Fruit fly (Drosophila melanogaster) whole organism, embryonic: ENCODE data around the gene ple.
A peak's percentile ranks its signal among the peaks of the same experiment; 100 is the strongest.

Experiments
- ATbp ChIP-seq: fragments of 200-800 bp; sonication (Bioruptor generic); optimal IDR thresholded peaks from 2 replicates; lab custom pipeline; 2017; ENCODE audit warnings: missing biosample characterization, mild to moderate bottlenecking, missing genetic modification characterization, missing genetic modification reagents
- Abd-B ChIP-seq: fragments of 200-800 bp; sonication (Bioruptor generic); optimal IDR thresholded peaks from 2 replicates; lab custom pipeline; 2018; ENCODE audit warnings: missing biosample characterization, mild to moderate bottlenecking, missing genetic modification characterization, moderate library complexity
- Asciz ChIP-seq: fragments of 200-800 bp; sonication (Bioruptor generic); optimal IDR thresholded peaks from 2 replicates; lab custom pipeline; 2017; ENCODE audit warnings: missing biosample characterization, mild to moderate bottlenecking, missing genetic modification characterization, missing genetic modification reagents
- CG10321 ChIP-seq: fragments of 200-800 bp; sonication (Bioruptor generic); IDR thresholded peaks from 2 replicates; pipeline ENCODE4 v1.3.6; 2022; ENCODE audit warnings: missing biosample characterization, missing genetic modification characterization
- CG10431 ChIP-seq: fragments of 200-800 bp; sonication (Bioruptor generic); optimal IDR thresholded peaks from 3 replicates; lab custom pipeline; 2018; ENCODE audit warnings: missing biosample characterization, mild to moderate bottlenecking, missing genetic modification characterization
- CG11695 ChIP-seq: fragments of 200-800 bp; sonication (Bioruptor generic); IDR thresholded peaks from 3 replicates; pipeline ENCODE4 v1.3.6; 2022; ENCODE audit warnings: missing biosample characterization, missing genetic modification characterization
- CG12236 ChIP-seq: fragments of 200-800 bp; sonication (Bioruptor generic); optimal IDR thresholded peaks from 2 replicates; lab custom pipeline; 2016; ENCODE audit warnings: missing biosample characterization, missing genetic modification characterization
- CG13775 ChIP-seq: fragments of 200-800 bp; sonication (Bioruptor generic); optimal IDR thresholded peaks from 3 replicates; lab custom pipeline; 2017; ENCODE audit warnings: missing biosample characterization, mild to moderate bottlenecking, missing genetic modification characterization
- CG14014 ChIP-seq: fragments of 200-800 bp; sonication (Bioruptor generic); IDR thresholded peaks from 2 replicates; pipeline ENCODE4 v1.3.6; 2022; ENCODE audit warnings: missing biosample characterization, missing genetic modification characterization
- CG15073 ChIP-seq: fragments of 200-800 bp; sonication (Bioruptor generic); optimal IDR thresholded peaks from 2 replicates; lab custom pipeline; 2016; ENCODE audit warnings: missing biosample characterization, missing genetic modification characterization
- CG17186 ChIP-seq: fragments of 200-800 bp; sonication (Bioruptor generic); optimal IDR thresholded peaks from 3 replicates; lab custom pipeline; 2017; ENCODE audit warnings: missing biosample characterization, missing genetic modification reagents, missing genetic modification characterization
- CG34224 ChIP-seq: fragments of 200-800 bp; sonication (Bioruptor generic); IDR thresholded peaks from 3 replicates; pipeline ENCODE4 v1.3.6; 2022; ENCODE audit warnings: missing biosample characterization, missing genetic modification characterization; ENCODE audit not compliant: partially characterized antibody
- CG4707 ChIP-seq: fragments of 200-800 bp; sonication (Bioruptor generic); optimal IDR thresholded peaks from 2 replicates; lab custom pipeline; 2018; ENCODE audit warnings: missing biosample characterization, mild to moderate bottlenecking, missing genetic modification characterization, moderate library complexity
- CG4730 ChIP-seq: fragments of 200-800 bp; sonication (Bioruptor generic); IDR thresholded peaks from 2 replicates; pipeline ENCODE4 v1.3.6; 2022; ENCODE audit warnings: missing biosample characterization, missing genetic modification characterization
- CG6813 ChIP-seq: fragments of 200-800 bp; sonication (Bioruptor generic); optimal IDR thresholded peaks from 2 replicates; lab custom pipeline; 2017; ENCODE audit warnings: missing biosample characterization, missing genetic modification characterization, mild to moderate bottlenecking, moderate library complexity, missing genetic modification reagents
- CG7745 ChIP-seq: fragments of 200-800 bp; sonication (Bioruptor generic); optimal IDR thresholded peaks from 2 replicates; lab custom pipeline; 2018; ENCODE audit warnings: missing biosample characterization, mild to moderate bottlenecking, missing genetic modification characterization, moderate library complexity
- CG9609 ChIP-seq: fragments of 200-800 bp; sonication (Bioruptor generic); optimal IDR thresholded peaks from 3 replicates; lab custom pipeline; 2016; ENCODE audit warnings: missing biosample characterization, missing genetic modification characterization
- CG9727 ChIP-seq: fragments of 200-800 bp; sonication (Bioruptor generic); optimal IDR thresholded peaks from 3 replicates; lab custom pipeline; 2017; ENCODE audit warnings: missing biosample characterization, mild to moderate bottlenecking, missing genetic modification characterization
- CTCF ChIP-seq: fragments of 200-800 bp; sonication (Bioruptor generic); optimal IDR thresholded peaks from 2 replicates; lab custom pipeline; 2017; ENCODE audit warnings: missing biosample characterization, mild to moderate bottlenecking, missing genetic modification characterization, moderate library complexity
- CkIIα-i1 ChIP-seq: fragments of 200-800 bp; sonication (Bioruptor generic); IDR thresholded peaks from 2 replicates; pipeline ENCODE4 v1.3.6; 2022; ENCODE audit warnings: missing biosample characterization, missing genetic modification characterization
- D19B ChIP-seq: fragments of 200-800 bp; sonication (Bioruptor generic); optimal IDR thresholded peaks from 2 replicates; lab custom pipeline; 2017; ENCODE audit warnings: missing biosample characterization, mild to moderate bottlenecking, missing genetic modification characterization
- Dbx ChIP-seq: fragments of 200-800 bp; sonication (Bioruptor generic); IDR thresholded peaks from 3 replicates; pipeline ENCODE4 v1.3.6; 2022; ENCODE audit warnings: missing biosample characterization, missing genetic modification characterization
- Dip3 ChIP-seq: fragments of 200-800 bp; sonication (Bioruptor generic); optimal IDR thresholded peaks from 3 replicates; lab custom pipeline; 2016; ENCODE audit warnings: missing biosample characterization, missing genetic modification characterization
- Dll ChIP-seq: fragments of 200-800 bp; sonication (Bioruptor generic); IDR thresholded peaks from 4 replicates; pipeline ENCODE4 v1.3.6; 2022; ENCODE audit warnings: missing biosample characterization, missing genetic modification characterization; ENCODE audit not compliant: partially characterized antibody
- ERR ChIP-seq: fragments of 200-800 bp; sonication (Bioruptor generic); optimal IDR thresholded peaks from 2 replicates; lab custom pipeline; 2016; ENCODE audit warnings: missing biosample characterization, missing genetic modification characterization
- HLHmδ ChIP-seq: fragments of 200-800 bp; sonication (Bioruptor generic); optimal IDR thresholded peaks from 2 replicates; lab custom pipeline; 2018; ENCODE audit warnings: missing biosample characterization, mild to moderate bottlenecking, missing genetic modification characterization, moderate library complexity
- Hey ChIP-seq: fragments of 200-800 bp; sonication (Bioruptor generic); optimal IDR thresholded peaks from 3 replicates; lab custom pipeline; 2018; ENCODE audit warnings: missing biosample characterization, mild to moderate bottlenecking, missing genetic modification characterization
- Hmr ChIP-seq: fragments of 200-800 bp; sonication (Bioruptor generic); optimal IDR thresholded peaks from 3 replicates; lab custom pipeline; 2017; ENCODE audit warnings: mild to moderate bottlenecking, missing biosample characterization, missing genetic modification reagents, missing genetic modification characterization
- Oli ChIP-seq: fragments of 200-800 bp; sonication (Bioruptor generic); optimal IDR thresholded peaks from 2 replicates; lab custom pipeline; 2018; ENCODE audit warnings: missing biosample characterization, mild to moderate bottlenecking, missing genetic modification characterization, moderate library complexity
- Sry-δ ChIP-seq: fragments of 200-800 bp; sonication (Bioruptor generic); optimal IDR thresholded peaks from 2 replicates; lab custom pipeline; 2016; ENCODE audit warnings: missing biosample characterization, missing genetic modification characterization
- Ssrp ChIP-seq: fragments of 200-800 bp; sonication (Bioruptor generic); optimal IDR thresholded peaks from 2 replicates; lab custom pipeline; 2018; ENCODE audit warnings: missing biosample characterization, mild to moderate bottlenecking, missing genetic modification characterization, moderate library complexity
- Trl ChIP-seq, 3 experiments: fragments of >200 bp in 2 of 3; fragments of 200-800 bp in 1 of 3; sonication (Bioruptor generic) in 1 of 3; optimal IDR thresholded peaks; 2 replicates in 1 of 3; 3 replicates in 2 of 3; lab custom pipeline; 2016 to 2017; ENCODE audit warnings: missing biosample characterization in 1 of 3, missing genetic modification characterization in 1 of 3
- Vsx1 ChIP-seq: fragments of 200-800 bp; sonication (Bioruptor generic); optimal IDR thresholded peaks from 2 replicates; lab custom pipeline; 2017; ENCODE audit warnings: missing biosample characterization, mild to moderate bottlenecking, missing genetic modification characterization, missing genetic modification reagents
- ac ChIP-seq: fragments of 200-800 bp; sonication (Bioruptor generic); optimal IDR thresholded peaks from 3 replicates; lab custom pipeline; 2017; ENCODE audit warnings: missing biosample characterization, mild to moderate bottlenecking, missing genetic modification characterization
- ato ChIP-seq: fragments of 200-800 bp; sonication (Bioruptor generic); IDR thresholded peaks from 2 replicates; pipeline ENCODE4 v1.3.6; 2022; ENCODE audit warnings: missing biosample characterization, missing genetic modification characterization; ENCODE audit not compliant: partially characterized antibody
- br ChIP-seq: fragments of >200 bp; optimal IDR thresholded peaks from 2 replicates; lab custom pipeline; 2017
- cas ChIP-seq: fragments of 200-800 bp; sonication (Bioruptor generic); IDR thresholded peaks from 2 replicates; pipeline ENCODE4 v1.3.6; 2022; ENCODE audit warnings: missing biosample characterization, missing genetic modification characterization
- chn ChIP-seq: fragments of 200-800 bp; sonication (Bioruptor generic); optimal IDR thresholded peaks from 2 replicates; lab custom pipeline; 2016; ENCODE audit warnings: missing biosample characterization, missing genetic modification characterization
- croc ChIP-seq: fragments of 200-800 bp; sonication (Bioruptor generic); conservative IDR thresholded peaks from 3 replicates; pipeline ENCODE4 v1.3.6; 2022; ENCODE audit warnings: missing biosample characterization, missing genetic modification characterization
- da ChIP-seq: fragments of 200-800 bp; sonication (Bioruptor generic); optimal IDR thresholded peaks from 2 replicates; lab custom pipeline; 2016; ENCODE audit warnings: missing biosample characterization, missing genetic modification characterization
- fu2 ChIP-seq: fragments of 200-800 bp; sonication (Bioruptor generic); optimal IDR thresholded peaks from 2 replicates; lab custom pipeline; 2016; ENCODE audit warnings: missing biosample characterization, missing genetic modification characterization
- gcm2 ChIP-seq: fragments of 200-800 bp; sonication (Bioruptor generic); optimal IDR thresholded peaks from 2 replicates; lab custom pipeline; 2016; ENCODE audit warnings: missing biosample characterization, missing genetic modification characterization
- hth ChIP-seq: fragments of >200 bp; optimal IDR thresholded peaks from 2 replicates; lab custom pipeline; 2017; ENCODE audit warnings: inconsistent platforms
- odd ChIP-seq: fragments of 200-800 bp; sonication (Bioruptor generic); optimal IDR thresholded peaks from 2 replicates; lab custom pipeline; 2017; ENCODE audit warnings: missing biosample characterization, mild to moderate bottlenecking, missing genetic modification characterization
- ro ChIP-seq: fragments of 200-800 bp; sonication (Bioruptor generic); IDR thresholded peaks from 2 replicates; pipeline ENCODE4 v1.3.6; 2022; ENCODE audit warnings: missing biosample characterization, missing genetic modification characterization
- sens ChIP-seq: fragments of 200-800 bp; sonication (Bioruptor generic); peaks from one replicate; lab custom pipeline; 2016; ENCODE audit warnings: missing biosample characterization, missing genetic modification characterization
- sens-2 ChIP-seq: fragments of 200-800 bp; sonication (Bioruptor generic); IDR thresholded peaks from 2 replicates; pipeline ENCODE4 v1.3.6; 2022; ENCODE audit warnings: missing biosample characterization, missing genetic modification characterization
- sima ChIP-seq: fragments of 200-800 bp; sonication (Bioruptor generic); optimal IDR thresholded peaks from 2 replicates; lab custom pipeline; 2016; ENCODE audit warnings: missing biosample characterization, missing genetic modification characterization
- sob ChIP-seq: fragments of 200-800 bp; sonication (Bioruptor generic); IDR thresholded peaks from 2 replicates; pipeline ENCODE4 v1.3.6; 2022; ENCODE audit warnings: missing biosample characterization, missing genetic modification characterization
- trem ChIP-seq: fragments of 200-800 bp; optimal IDR thresholded peaks from 3 replicates; lab custom pipeline; 2019; ENCODE audit warnings: missing biosample characterization, mild to moderate bottlenecking, missing genetic modification characterization, moderate library complexity
- wek ChIP-seq: fragments of 200-800 bp; sonication (Bioruptor generic); optimal IDR thresholded peaks from 3 replicates; lab custom pipeline; 2018; ENCODE audit warnings: missing biosample characterization, mild to moderate bottlenecking, missing genetic modification characterization, moderate library complexity
- zf30C ChIP-seq: fragments of 200-800 bp; sonication (Bioruptor generic); optimal IDR thresholded peaks from 3 replicates; lab custom pipeline; 2018; ENCODE audit warnings: missing biosample characterization, mild to moderate bottlenecking, missing genetic modification characterization

ple gene

DNA sequence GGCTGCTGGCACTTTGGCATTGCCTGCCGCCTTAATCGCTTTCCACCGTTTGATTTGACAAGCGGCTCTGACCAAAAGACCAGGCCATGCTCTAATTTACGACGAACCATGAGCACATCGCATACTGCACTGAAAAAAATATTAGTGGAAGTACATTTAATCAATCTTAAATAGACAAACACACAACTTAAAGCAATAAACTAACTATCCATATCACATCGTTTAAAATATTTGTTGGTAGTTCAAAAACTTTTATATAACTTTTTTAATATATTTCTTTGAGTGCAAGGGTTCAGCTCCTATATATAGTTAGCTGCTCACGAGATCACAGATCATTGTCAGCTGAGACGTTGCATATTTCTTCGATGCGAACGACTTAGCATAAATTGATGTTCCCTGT lies 13.5 kb downstream of the ple start (continued):
- TF ChIP-seq ac (GFP tag; lab: Kevin White, UChicago) (no peak), Asciz (peak; percentile 45), trem (tag; lab: Kevin White, UChicago) (peak; percentile 35), sob (peak; percentile 35; the same call in 1 of the 2 replicates), wek (GFP tag; lab: Kevin White, UChicago) (no peak), Dbx (peak; percentile 45; the same call in 1 of the 3 replicates), Sry-δ (GFP tag; lab: Kevin White, UChicago) (no peak), Oli (tag; lab: Kevin White, UChicago) (peak; percentile 70), ATbp (GFP tag; lab: Kevin White, UChicago) (peak; percentile 61), gcm2 (no peak), CG4730 (GFP tag; lab: Robert Waterston, UW) (peak; percentile 39; the same call in 1 of the 2 replicates), CG15073 (GFP tag; lab: Kevin White, UChicago) (no peak), da (GFP tag; lab: Kevin White, UChicago) (no peak), odd (peak; percentile 64), Vsx1 (GFP tag; lab: Kevin White, UChicago) (no peak), Ssrp (tag; lab: Kevin White, UChicago) (peak; percentile 64), Abd-B (GFP tag; lab: Kevin White, UChicago) (peak; percentile 49), CG12236 (GFP tag; lab: Kevin White, UChicago) (no peak), sens (GFP tag; lab: Kevin White, UChicago) (peak; percentile 91), sens-2 (GFP tag; lab: Robert Waterston, UW) (0 out of 2 replicates have a peak, but pooled peaks have one; percentile 31), chn (GFP tag; lab: Kevin White, UChicago) (peak; percentile 15), Dll (no peak), br (lab: Kevin White, UChicago) (no peak), CG10321 (no peak), fu2 (GFP tag; lab: Kevin White, UChicago) (no peak), CG11695 (peak; percentile 53; the same call in 2 of the 3 replicates), Hey (tag; lab: Kevin White, UChicago) (no peak), hth (lab: Kevin White, UChicago) (no peak), Hmr (GFP tag; lab: Kevin White, UChicago) (no peak), CTCF (GFP tag; lab: Kevin White, UChicago) (no peak), ato (no peak), Trl (optimal IDR thresholded peaks at IDR 0.05; lab: Kevin White, UChicago) (no peak), Trl (GFP tag; optimal IDR thresholded peaks at IDR 0.05; lab: Kevin White, UChicago) (peak; percentile 14), CG9609 (peak; percentile 13), CG34224 (GFP tag; lab: Robert Waterston, UW) (no peak), CG13775 (peak; percentile 28), HLHmδ (GFP tag; lab: Kevin White, UChicago) (no peak), CG7745 (no peak), CG17186 (no peak), CG6813 (GFP tag; lab: Kevin White, UChicago) (peak; percentile 24), D19B (GFP tag; lab: Kevin White, UChicago) (no peak), CkIIα-i1 (GFP tag; lab: Robert Waterston, UW) (no peak), CG9727 (GFP tag; lab: Kevin White, UChicago) (peak; percentile 50), cas (GFP tag; lab: Robert Waterston, UW) (no peak), CG4707 (peak; percentile 23), zf30C (peak; percentile 18), Dip3 (GFP tag; lab: Kevin White, UChicago) (no peak), ERR (GFP tag; lab: Kevin White, UChicago) (no peak), ro (no peak), CG10431 (GFP tag; lab: Kevin White, UChicago) (no peak), sima (no peak), croc (GFP tag; lab: Robert Waterston, UW) (no peak), CG14014 (GFP tag; lab: Robert Waterston, UW) (no peak; the same call in 1 of the 2 replicates)
